Fruit fly (Drosophila melanogaster) whole organism: ENCODE results near the gene goe.

Experiments
- CG8478 ChIP-seq: fragments of >200 bp; optimal IDR thresholded peaks from 2 replicates; lab custom pipeline; 2018; ENCODE audit warnings: inconsistent platforms
- EcR ChIP-seq, 2 experiments: fragments of >200 bp; optimal IDR thresholded peaks; 2 replicates each; lab custom pipeline; 2017; ENCODE audit warnings: missing biosample characterization in 2 of 2, missing genetic modification characterization in 2 of 2, missing genetic modification reagents in 2 of 2
- pan ChIP-seq: fragments of >200 bp; optimal IDR thresholded peaks from 2 replicates; lab custom pipeline; 2017
- usp ChIP-seq: fragments of >200 bp; optimal IDR thresholded peaks from 2 replicates; lab custom pipeline; 2017; ENCODE audit warnings: missing biosample characterization, missing genetic modification characterization, mixed read lengths

- TF ChIP-seq pan (lab: Kevin White, UChicago) (no peak), EcR (GFP tag; optimal IDR thresholded peaks at IDR 0.05; lab: Kevin White, UChicago) (no peak), usp (GFP tag; lab: Kevin White, UChicago) (no peak), CG8478 (lab: Kevin White, UChicago) (no peak)
Measured at dm6 chrX:16745942-16746341, 5.8 kb downstream of the goe start.
